Worm (Caenorhabditis elegans) whole organism, late embryonic: ENCODE measurements around the gene atg-2.

Experiments
- ceh-22 ChIP-seq: sonication (generic microtip); optimal IDR thresholded peaks from 2 replicates; lab custom pipeline; 2017; ENCODE audit warnings: missing biosample characterization, missing genetic modification characterization
- ceh-48 ChIP-seq: sonication (generic microtip); optimal IDR thresholded peaks from 2 replicates; lab custom pipeline; 2016; ENCODE audit warnings: missing genetic modification characterization, inconsistent platforms, missing compliant biosample characterization
- eyg-1 ChIP-seq: sonication (generic microtip); optimal IDR thresholded peaks from 2 replicates; lab custom pipeline; 2016; ENCODE audit warnings: missing genotype, missing genetic modification characterization, missing compliant biosample characterization
- pros-1 ChIP-seq: fragments of 150-350 bp; optimal IDR thresholded peaks from 2 replicates; lab custom pipeline; 2014; ENCODE audit warnings: missing biosample characterization, missing genetic modification reagents, missing genetic modification characterization

ce11 chrX:6805427-6805826 is 1.1 kb upstream of the atg-2 start:
- no peak for TF ChIP-seq ceh-48 (tag; lab: Kevin White, UChicago)
- no peak for TF ChIP-seq eyg-1
- no peak for TF ChIP-seq pros-1 (tag; lab: Kevin White, UChicago)
- TF ChIP-seq ceh-22 (tag; lab: Kevin White, UChicago), result no peak
